Worm (Caenorhabditis elegans) whole organism, midembryonic: Measurements from ENCODE around the gene D1025.1.

Experiments
- T22C8.4 ChIP-seq: fragments of 200-800 bp; sonication (Bioruptor generic); IDR thresholded peaks from 2 replicates; pipeline ENCODE4 v1.3.6; 2022; ENCODE audit warnings: missing genetic modification characterization, missing compliant biosample characterization
- flt-1 ChIP-seq: fragments of 200-800 bp; sonication (Bioruptor generic); IDR thresholded peaks from 2 replicates; pipeline ENCODE4 v1.3.6; 2022; ENCODE audit warnings: missing genetic modification characterization, missing compliant biosample characterization
- klf-2 ChIP-seq: fragments of 200-800 bp; sonication (Bioruptor generic); conservative IDR thresholded peaks from 2 replicates; pipeline ENCODE4 v1.3.6; 2022; ENCODE audit warnings: missing genetic modification reagents, missing genetic modification characterization, missing compliant biosample characterization
- ref-1 ChIP-seq: fragments of 200-800 bp; sonication (Bioruptor generic); conservative IDR thresholded peaks from 2 replicates; pipeline ENCODE4 v1.3.6; 2022; ENCODE audit warnings: missing genetic modification reagents, missing genetic modification characterization, missing compliant biosample characterization

ce11 chrX:14477338-14477737, 43.2 kb upstream of the D1025.1 start:
- TF ChIP-seq flt-1 (GFP tag; lab: Robert Waterston, UW) (no peak), klf-2 (GFP tag; lab: Robert Waterston, UW) (no peak), ref-1 (GFP tag; lab: Robert Waterston, UW) (no peak), T22C8.4 (no peak)
